Worm (Caenorhabditis elegans) whole organism, L2 larva: ENCODE measurements around the gene npr-39.

Source experiments
- C34F6.9 ChIP-seq: fragments of 150-350 bp; optimal IDR thresholded peaks from 2 replicates; lab custom pipeline; 2014; ENCODE audit warnings: missing biosample characterization, missing genetic modification characterization
- F13H6.1 ChIP-seq: sonication (generic microtip); optimal IDR thresholded peaks from 2 replicates; lab custom pipeline; 2016; ENCODE audit warnings: missing genetic modification characterization, missing compliant biosample characterization
- R02D3.7 ChIP-seq: fragments of 150-350 bp; optimal IDR thresholded peaks from 2 replicates; lab custom pipeline; 2014; ENCODE audit warnings: missing biosample characterization, missing genetic modification characterization
- Y55F3AM.14 ChIP-seq: fragments of 200-800 bp; sonication (Bioruptor generic); optimal IDR thresholded peaks from 2 replicates; lab custom pipeline; 2018; ENCODE audit warnings: mild to moderate bottlenecking, missing genetic modification characterization, missing compliant biosample characterization
- ZK546.5 ChIP-seq: sonication (generic microtip); optimal IDR thresholded peaks from 2 replicates; lab custom pipeline; 2017; ENCODE audit warnings: missing biosample characterization, missing genetic modification characterization
- alr-1 ChIP-seq: fragments of 150-350 bp; optimal IDR thresholded peaks from 2 replicates; lab custom pipeline; 2014; ENCODE audit warnings: missing biosample characterization, missing genetic modification characterization
- aly-2 ChIP-seq: fragments of 150-350 bp; optimal IDR thresholded peaks from 2 replicates; lab custom pipeline; 2014; ENCODE audit warnings: missing biosample characterization, missing genetic modification characterization
- ama-1 ChIP-seq: fragments of 150-350 bp; optimal IDR thresholded peaks from 2 replicates; lab custom pipeline; 2018; ENCODE audit warnings: inconsistent platforms
- blmp-1 ChIP-seq: sonication (generic microtip); optimal IDR thresholded peaks from 2 replicates; lab custom pipeline; 2017; ENCODE audit warnings: missing genetic modification characterization, mild to moderate bottlenecking, missing compliant biosample characterization, antibody characterized with exemption, moderate library complexity; ENCODE audit not compliant: insufficient read depth
- ceh-16 ChIP-seq: fragments of 150-350 bp; optimal IDR thresholded peaks from 2 replicates; lab custom pipeline; 2014; ENCODE audit warnings: missing biosample characterization, missing genetic modification characterization
- elt-1 ChIP-seq: fragments of 150-350 bp; optimal IDR thresholded peaks from 2 replicates; lab custom pipeline; 2014; ENCODE audit warnings: missing biosample characterization, missing genetic modification characterization
- fos-1 ChIP-seq: fragments of 150-350 bp; optimal IDR thresholded peaks from 2 replicates; lab custom pipeline; 2014; ENCODE audit warnings: missing biosample characterization, missing genetic modification characterization
- gmeb-1 ChIP-seq: fragments of 150-350 bp; optimal IDR thresholded peaks from 2 replicates; lab custom pipeline; 2014; ENCODE audit warnings: missing biosample characterization, missing genetic modification characterization
- lin-11 ChIP-seq: fragments of 150-350 bp; sonication (generic microtip); optimal IDR thresholded peaks from 2 replicates; lab custom pipeline; 2014; ENCODE audit warnings: missing biosample characterization, missing genetic modification characterization, inconsistent platforms, mixed read lengths
- lin-13 ChIP-seq: fragments of 150-350 bp; optimal IDR thresholded peaks from 2 replicates; lab custom pipeline; 2014; ENCODE audit warnings: missing biosample characterization, missing genetic modification reagents, missing genetic modification characterization
- lsy-2 ChIP-seq, 2 experiments: fragments of 150-350 bp in 1 of 2; sonication (generic microtip) in 1 of 2; optimal IDR thresholded peaks; 2 replicates each; lab custom pipeline; 2014 to 2017; ENCODE audit warnings: missing biosample characterization in 2 of 2, missing genetic modification characterization in 2 of 2
- mab-5 ChIP-seq: fragments of 150-350 bp; optimal IDR thresholded peaks from 2 replicates; lab custom pipeline; 2014; ENCODE audit warnings: missing biosample characterization, missing genetic modification characterization
- mdl-1 ChIP-seq, 2 experiments: fragments of 150-350 bp in 1 of 2; sonication (generic microtip) in 1 of 2; optimal IDR thresholded peaks; 2 replicates each; lab custom pipeline; 2017; ENCODE audit warnings: missing biosample characterization in 2 of 2, missing genetic modification characterization in 2 of 2
- nhr-11 ChIP-seq: fragments of 150-350 bp; optimal IDR thresholded peaks from 2 replicates; lab custom pipeline; 2014; ENCODE audit warnings: missing biosample characterization, missing genetic modification characterization
- nhr-12 ChIP-seq: fragments of 150-350 bp; optimal IDR thresholded peaks from 2 replicates; lab custom pipeline; 2014; ENCODE audit warnings: missing biosample characterization, missing genetic modification characterization
- nhr-129 ChIP-seq: fragments of 150-350 bp; optimal IDR thresholded peaks from 2 replicates; lab custom pipeline; 2014; ENCODE audit warnings: missing biosample characterization, missing genetic modification characterization
- nhr-21 ChIP-seq: fragments of 150-350 bp; optimal IDR thresholded peaks from 2 replicates; lab custom pipeline; 2014; ENCODE audit warnings: missing biosample characterization, missing genetic modification characterization
- nhr-23 ChIP-seq: fragments of 150-350 bp; optimal IDR thresholded peaks from 2 replicates; lab custom pipeline; 2014; ENCODE audit warnings: missing biosample characterization, missing genetic modification reagents, missing genetic modification characterization
- nhr-237 ChIP-seq: fragments of 150-350 bp; optimal IDR thresholded peaks from 2 replicates; lab custom pipeline; 2014; ENCODE audit warnings: missing biosample characterization, missing genetic modification characterization
- nhr-25 ChIP-seq: fragments of 150-350 bp; sonication (generic microtip); optimal IDR thresholded peaks from 3 replicates; lab custom pipeline; 2014; ENCODE audit warnings: missing biosample characterization, missing genetic modification characterization
- nhr-6 ChIP-seq: fragments of 150-350 bp; optimal IDR thresholded peaks from 2 replicates; lab custom pipeline; 2014; ENCODE audit warnings: missing biosample characterization, missing genetic modification characterization
- nhr-77 ChIP-seq: fragments of 150-350 bp; optimal IDR thresholded peaks from 2 replicates; lab custom pipeline; 2014; ENCODE audit warnings: missing biosample characterization, missing genetic modification characterization
- peb-1 ChIP-seq: fragments of 150-350 bp; optimal IDR thresholded peaks from 2 replicates; lab custom pipeline; 2014; ENCODE audit warnings: missing biosample characterization, missing genetic modification characterization
- skn-1 ChIP-seq: sonication (generic microtip); optimal IDR thresholded peaks from 2 replicates; lab custom pipeline; 2017; ENCODE audit warnings: missing biosample characterization, missing genetic modification characterization
- sma-3 ChIP-seq: sonication (generic microtip); optimal IDR thresholded peaks from 2 replicates; lab custom pipeline; 2016; ENCODE audit warnings: missing genetic modification reagents, missing genetic modification characterization, missing compliant biosample characterization
- sma-9 ChIP-seq, 2 experiments: fragments of 150-350 bp in 1 of 2; sonication (generic microtip) in 1 of 2; optimal IDR thresholded peaks; 2 replicates each; lab custom pipeline; 2014 to 2016; ENCODE audit warnings: missing genetic modification characterization in 2 of 2, mild to moderate bottlenecking in 1 of 2, missing biosample characterization in 1 of 2, missing compliant biosample characterization in 1 of 2, missing genetic modification reagents in 1 of 2, moderate library complexity in 1 of 2
- snpc-4 ChIP-seq: fragments of 150-350 bp; optimal IDR thresholded peaks from 2 replicates; lab custom pipeline; 2014; ENCODE audit warnings: missing biosample characterization, missing genetic modification characterization
- unc-39 ChIP-seq: fragments of 150-350 bp; optimal IDR thresholded peaks from 2 replicates; lab custom pipeline; 2014; ENCODE audit warnings: missing biosample characterization, missing genetic modification characterization
- unc-55 ChIP-seq: fragments of 150-350 bp; sonication (generic microtip); optimal IDR thresholded peaks from 3 replicates; lab custom pipeline; 2014; ENCODE audit warnings: missing biosample characterization, missing genetic modification reagents, missing genetic modification characterization
- unc-62 ChIP-seq: fragments of 150-350 bp; optimal IDR thresholded peaks from 2 replicates; lab custom pipeline; 2014; ENCODE audit warnings: missing biosample characterization, missing genetic modification reagents, missing genetic modification characterization
- ztf-1 ChIP-seq: fragments of 200-800 bp; sonication (Bioruptor generic); conservative IDR thresholded peaks from 2 replicates; pipeline ENCODE4 v1.3.6; 2022; ENCODE audit warnings: missing genetic modification characterization, missing compliant biosample characterization
- ztf-11 ChIP-seq: sonication (generic microtip); optimal IDR thresholded peaks from 2 replicates; lab custom pipeline; 2017; ENCODE audit warnings: missing biosample characterization, missing genetic modification characterization
- ztf-4 ChIP-seq: fragments of 150-350 bp; optimal IDR thresholded peaks from 2 replicates; lab custom pipeline; 2014; ENCODE audit warnings: missing biosample characterization, missing genetic modification characterization

Gene npr-39

ce11 chrV:10105412-10105811 lies 38.5 kb downstream of the npr-39 start, which contains the start of gene C08B6.2:
Gene C08B6.2, plus strand, starts transcription at chrV:10105712.
- TF ChIP-seq ZK546.5 (no peak), peb-1 (tag; lab: Kevin White, UChicago) (no peak), ztf-1 (GFP tag; lab: Robert Waterston, UW) (no peak), skn-1 (tag; lab: Kevin White, UChicago) (no peak), lsy-2 (tag; optimal IDR thresholded peaks at IDR 0.05; lab: Kevin White, UChicago) (no peak), blmp-1 (tag; lab: Kevin White, UChicago) (no peak), sma-3 (GFP tag; lab: Kevin White, UChicago) (no peak), mdl-1 (tag; optimal IDR thresholded peaks at IDR 0.05; lab: Kevin White, UChicago) (no peak), lin-13 (GFP tag; lab: Kevin White, UChicago) (no peak), Y55F3AM.14 (GFP tag; lab: Kevin White, UChicago) (no peak), nhr-129 (no peak), nhr-77 (tag; lab: Kevin White, UChicago) (no peak), R02D3.7 (tag; lab: Kevin White, UChicago) (no peak), sma-9 (GFP tag; optimal IDR thresholded peaks at IDR 0.05; lab: Kevin White, UChicago) (no peak), sma-9 (tag; optimal IDR thresholded peaks at IDR 0.05; lab: Kevin White, UChicago) (no peak), gmeb-1 (tag; lab: Kevin White, UChicago) (no peak), snpc-4 (tag; lab: Kevin White, UChicago) (no peak), nhr-237 (no peak), nhr-23 (tag; lab: Kevin White, UChicago) (no peak), lin-11 (tag; lab: Kevin White, UChicago) (no peak), ceh-16 (tag; lab: Kevin White, UChicago) (no peak)

- TF ChIP-seq nhr-25 (no peak), nhr-11 (tag; lab: Kevin White, UChicago) (no peak), peb-1 (tag; lab: Kevin White, UChicago) (no peak), elt-1 (tag; lab: Kevin White, UChicago) (no peak), lin-11 (tag; lab: Kevin White, UChicago) (no peak), snpc-4 (tag; lab: Kevin White, UChicago) (no peak), unc-39 (tag; lab: Kevin White, UChicago) (no peak), alr-1 (tag; lab: Kevin White, UChicago) (no peak), aly-2 (tag; lab: Kevin White, UChicago) (no peak), ztf-11 (tag; lab: Kevin White, UChicago) (no peak), unc-62 (no peak), unc-55 (GFP tag; lab: Kevin White, UChicago) (no peak), nhr-21 (tag; lab: Kevin White, UChicago) (no peak), C34F6.9 (tag; lab: Kevin White, UChicago) (no peak), Y55F3AM.14 (GFP tag; lab: Kevin White, UChicago) (no peak), nhr-6 (no peak), ceh-16 (tag; lab: Kevin White, UChicago) (no peak), nhr-237 (no peak), ztf-1 (GFP tag; lab: Robert Waterston, UW) (no peak), nhr-23 (tag; lab: Kevin White, UChicago) (no peak)
These were observed 40.4 kb downstream of the npr-39 start, which contains the start of gene C08B6.11 for ce11 chrV:10107309-10107708. Gene C08B6.11, plus strand, starts transcription at chrV:10107609.

- TF ChIP-seq ztf-1 (GFP tag; lab: Robert Waterston, UW) (no peak), fos-1 (tag; lab: Kevin White, UChicago) (peak; percentile 24)
- TF ChIP-seq, all 48 proteins: peak for 1
These were observed 44.3 kb downstream of the npr-39 start for ce11 chrV:10111129-10111528.

ce11 chrV:10112187-10112586 lies 45.3 kb downstream of the npr-39 start, which contains the start of gene C08B6.3:
Gene C08B6.3, minus strand, starts transcription at chrV:10112287.
- no peak for TF ChIP-seq ceh-16 (tag; lab: Kevin White, UChicago)
- no peak for TF ChIP-seq F13H6.1 (tag; lab: Kevin White, UChicago)
- TF ChIP-seq mab-5 (tag; lab: Kevin White, UChicago) = no peak
- no peak for TF ChIP-seq lsy-2 (tag; optimal IDR thresholded peaks at IDR 0.05; lab: Kevin White, UChicago)
- TF ChIP-seq mdl-1 (tag; optimal IDR thresholded peaks at IDR 0.05; lab: Kevin White, UChicago) = no peak
- TF ChIP-seq nhr-77 (tag; lab: Kevin White, UChicago) = no peak
- TF ChIP-seq skn-1 (tag; lab: Kevin White, UChicago) = no peak
- no peak for TF ChIP-seq alr-1 (tag; lab: Kevin White, UChicago)
- TF ChIP-seq nhr-12 (tag; lab: Kevin White, UChicago) = no peak
- no peak for TF ChIP-seq elt-1 (tag; lab: Kevin White, UChicago)
- TF ChIP-seq ZK546.5 = no peak
- TF ChIP-seq nhr-6 = no peak
- no peak for TF ChIP-seq sma-3 (GFP tag; lab: Kevin White, UChicago)
- TF ChIP-seq ama-1 (lab: Kevin White, UChicago) = no peak
- TF ChIP-seq ztf-4 = no peak
